1 fruit fly cellular context compared by ENCODE assay signal in the genomic region with DNA sequence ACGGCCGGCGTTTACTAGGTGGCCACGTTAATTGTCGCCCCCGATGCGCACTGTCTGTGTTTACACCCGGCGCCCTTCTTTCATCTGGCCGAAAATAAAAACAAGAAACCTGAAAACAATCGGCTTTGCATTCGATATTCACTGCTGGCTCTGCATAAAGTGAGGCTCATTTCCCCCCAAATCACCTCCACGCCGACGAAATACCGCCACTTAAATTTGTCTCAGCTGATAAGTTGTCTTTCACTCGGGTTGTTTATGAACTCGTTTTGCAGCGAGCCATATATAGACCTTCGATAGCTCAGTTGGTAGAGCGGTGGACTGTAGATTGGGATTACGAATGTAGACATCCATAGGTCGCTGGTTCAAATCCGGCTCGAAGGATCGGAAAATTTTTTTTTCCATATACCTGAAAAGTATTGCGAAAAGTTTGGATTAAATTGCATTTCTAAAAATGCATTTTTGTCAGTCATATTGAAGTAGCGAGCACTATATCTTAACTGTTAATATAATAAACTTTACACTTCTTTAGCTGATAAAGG.
TF ChIP-seq lines count a peak whose summit lies in the region.

No protein-coding gene starts in this region.

TF ChIP-seq in whole organism, embryonic, 481 proteins besides CTCF, POLR2A, EP300 and RAD21 (continued from another document):
- TF ChIP-seq CG3726 (GFP tag; IDR thresholded peaks at IDR 0.05; lab: Robert Waterston, UW): no peak
- TF ChIP-seq repo (GFP tag; optimal IDR thresholded peaks at IDR 0.05; lab: Kevin White, UChicago): no peak
- TF ChIP-seq CG9437 (GFP tag; optimal IDR thresholded peaks at IDR 0.05; lab: Kevin White, UChicago): no peak
- TF ChIP-seq Atf3 (GFP tag; optimal IDR thresholded peaks at IDR 0.05; lab: Kevin White, UChicago): no peak
- no peak for TF ChIP-seq ken (GFP tag; IDR thresholded peaks at IDR 0.05; lab: Robert Waterston, UW)
- TF ChIP-seq sr (GFP tag; IDR thresholded peaks at IDR 0.05; lab: Robert Waterston, UW): no peak
- TF ChIP-seq crp (GFP tag; optimal IDR thresholded peaks at IDR 0.05; lab: Kevin White, UChicago): no peak
- TF ChIP-seq row (GFP tag; IDR thresholded peaks at IDR 0.05; lab: Robert Waterston, UW): no peak
- TF ChIP-seq CG11504 (tag; optimal IDR thresholded peaks at IDR 0.05; lab: Kevin White, UChicago): no peak
- TF ChIP-seq B-H2 (GFP tag; optimal IDR thresholded peaks at IDR 0.05; lab: Kevin White, UChicago): no peak
- TF ChIP-seq sna (GFP tag; IDR thresholded peaks at IDR 0.05; lab: Robert Waterston, UW; ENCODE audit: partially characterized antibody): no peak
- no peak for TF ChIP-seq CG4820 (GFP tag; optimal IDR thresholded peaks at IDR 0.05; lab: Kevin White, UChicago)
- 0 out of 3 replicates have a peak, but pooled peaks have one; percentile 24 for TF ChIP-seq knrl (GFP tag; IDR thresholded peaks at IDR 0.05; lab: Robert Waterston, UW; ENCODE audit: partially characterized antibody)
- TF ChIP-seq dmrt99B (tag; optimal IDR thresholded peaks at IDR 0.05; lab: Kevin White, UChicago): no peak
- TF ChIP-seq bab2 (GFP tag; optimal IDR thresholded peaks at IDR 0.05; lab: Kevin White, UChicago): no peak
- no peak for TF ChIP-seq PHDP (tag; optimal IDR thresholded peaks at IDR 0.05; lab: Kevin White, UChicago)
- no peak for TF ChIP-seq CG7839 (tag; optimal IDR thresholded peaks at IDR 0.05; lab: Kevin White, UChicago)
- 0 out of 3 replicates have a peak, but pooled peaks have one; percentile 30 for TF ChIP-seq zen2 (GFP tag; IDR thresholded peaks at IDR 0.05; lab: Robert Waterston, UW; ENCODE audit: partially characterized antibody)
- peak; percentile 62 for TF ChIP-seq oc (tag; optimal IDR thresholded peaks at IDR 0.05; lab: Kevin White, UChicago)
- TF ChIP-seq Ssrp (tag; optimal IDR thresholded peaks at IDR 0.05; lab: Kevin White, UChicago): no peak
- TF ChIP-seq Sry-β (GFP tag; optimal IDR thresholded peaks at IDR 0.05; lab: Kevin White, UChicago): no peak
- no peak for TF ChIP-seq Ets97D (GFP tag; optimal IDR thresholded peaks at IDR 0.05; lab: Kevin White, UChicago)
- TF ChIP-seq caup (GFP tag; optimal IDR thresholded peaks at IDR 0.05; lab: Kevin White, UChicago; ENCODE audit: severe bottlenecking): no peak
- TF ChIP-seq trh (GFP tag; optimal IDR thresholded peaks at IDR 0.05; lab: Kevin White, UChicago): no peak
- no peak for TF ChIP-seq Lhr (GFP tag; optimal IDR thresholded peaks at IDR 0.05; lab: Kevin White, UChicago)
- TF ChIP-seq disco-r (GFP tag; optimal IDR thresholded peaks at IDR 0.05; lab: Kevin White, UChicago): no peak
- TF ChIP-seq Bgb (GFP tag; IDR thresholded peaks at IDR 0.05; lab: Robert Waterston, UW; ENCODE audit: partially characterized antibody): no peak
- peak; percentile 74; the same call in 1 of the 2 replicates for TF ChIP-seq vvl (GFP tag; IDR thresholded peaks at IDR 0.05; lab: Robert Waterston, UW)
- TF ChIP-seq CG15479 (GFP tag; optimal IDR thresholded peaks at IDR 0.05; lab: Kevin White, UChicago): no peak
- peak; percentile 42; the same call in 1 of the 3 replicates for TF ChIP-seq Opbp (GFP tag; IDR thresholded peaks at IDR 0.05; lab: Robert Waterston, UW; ENCODE audit: partially characterized antibody)
- no peak for TF ChIP-seq CG34224 (GFP tag; IDR thresholded peaks at IDR 0.05; lab: Robert Waterston, UW; ENCODE audit: partially characterized antibody)
- TF ChIP-seq eve (GFP tag; optimal IDR thresholded peaks at IDR 0.05; lab: Kevin White, UChicago): no peak
- TF ChIP-seq CG17328 (GFP tag; IDR thresholded peaks at IDR 0.05; lab: Robert Waterston, UW): no peak
- TF ChIP-seq Vsx1 (GFP tag; optimal IDR thresholded peaks at IDR 0.05; lab: Kevin White, UChicago): no peak
- no peak for TF ChIP-seq CG13296 (GFP tag; optimal IDR thresholded peaks at IDR 0.05; lab: Kevin White, UChicago)
- TF ChIP-seq Chrac-16 (GFP tag; optimal IDR thresholded peaks at IDR 0.05; lab: Kevin White, UChicago): no peak
- no peak for TF ChIP-seq stwl (tag; optimal IDR thresholded peaks at IDR 0.05; lab: Kevin White, UChicago)
- TF ChIP-seq schlank (tag; optimal IDR thresholded peaks at IDR 0.05; lab: Kevin White, UChicago): no peak
- no peak for TF ChIP-seq lbe (GFP tag; optimal IDR thresholded peaks at IDR 0.05; lab: Kevin White, UChicago)
- no peak for TF ChIP-seq Hr39 (optimal IDR thresholded peaks at IDR 0.05; lab: Kevin White, UChicago)
- TF ChIP-seq CG4328 (GFP tag; optimal IDR thresholded peaks at IDR 0.05; lab: Kevin White, UChicago): no peak
- no peak for TF ChIP-seq CG14014 (GFP tag; IDR thresholded peaks at IDR 0.05; lab: Robert Waterston, UW)
- peak; percentile 61 for TF ChIP-seq CG16813 (GFP tag; IDR thresholded peaks at IDR 0.05; lab: Robert Waterston, UW; ENCODE audit: partially characterized antibody)
- TF ChIP-seq CG31388 (GFP tag; optimal IDR thresholded peaks at IDR 0.05; lab: Kevin White, UChicago): no peak
- TF ChIP-seq ERR (GFP tag; optimal IDR thresholded peaks at IDR 0.05; lab: Kevin White, UChicago): no peak
- no peak for TF ChIP-seq CG12071 (GFP tag; optimal IDR thresholded peaks at IDR 0.05; lab: Kevin White, UChicago)
- TF ChIP-seq Ada2b (GFP tag; IDR thresholded peaks at IDR 0.05; lab: Robert Waterston, UW): no peak
- TF ChIP-seq prd (optimal IDR thresholded peaks at IDR 0.05; lab: Kevin White, UChicago): no peak
- TF ChIP-seq prd (GFP tag; IDR thresholded peaks at IDR 0.05; lab: Robert Waterston, UW): no peak
- TF ChIP-seq CG1647 (GFP tag; optimal IDR thresholded peaks at IDR 0.05; lab: Kevin White, UChicago): no peak
- no peak for TF ChIP-seq vfl (GFP tag; optimal IDR thresholded peaks at IDR 0.05; lab: Kevin White, UChicago)
- no peak for TF ChIP-seq CG43689 (GFP tag; IDR thresholded peaks at IDR 0.05; lab: Robert Waterston, UW)
